Worm (Caenorhabditis elegans) whole organism, mixed stage, embryonic: ENCODE results near the gene C44B12.3.

Experiments
- blmp-1 ChIP-seq: fragments of 150-350 bp; optimal IDR thresholded peaks from 2 replicates; lab custom pipeline; 2014; ENCODE audit warnings: missing biosample characterization, missing genetic modification characterization
- ces-1 ChIP-seq: fragments of 150-350 bp; optimal IDR thresholded peaks from 2 replicates; lab custom pipeline; 2014; ENCODE audit warnings: missing biosample characterization, missing genetic modification reagents, missing genetic modification characterization
- lin-13 ChIP-seq: fragments of 150-350 bp; optimal IDR thresholded peaks from 2 replicates; lab custom pipeline; 2014; ENCODE audit warnings: missing biosample characterization, missing genetic modification characterization
- mab-5 ChIP-seq: fragments of 150-350 bp; optimal IDR thresholded peaks from 2 replicates; lab custom pipeline; 2014; ENCODE audit warnings: missing biosample characterization, missing genetic modification characterization
- sptf-1 ChIP-seq: sonication (generic microtip); optimal IDR thresholded peaks from 2 replicates; lab custom pipeline; 2017; ENCODE audit warnings: mild to moderate bottlenecking, missing genetic modification characterization, moderate library complexity, missing compliant biosample characterization

- no peak for TF ChIP-seq blmp-1 (tag; lab: Kevin White, UChicago)
- no peak for TF ChIP-seq lin-13 (tag; lab: Kevin White, UChicago)
- TF ChIP-seq ces-1 (GFP tag; lab: Kevin White, UChicago): no peak
- TF ChIP-seq mab-5: no peak
- TF ChIP-seq sptf-1 (tag; lab: Kevin White, UChicago): no peak
Measured at ce11 chrIV:1058504-1058903, 46.1 kb upstream of the C44B12.3 start.
